Worm (Caenorhabditis elegans) whole organism, young adult: ENCODE measurements around the gene C34E10.12.

Experiments
- athp-1 ChIP-seq: sonication (generic microtip); optimal IDR thresholded peaks from 2 replicates; lab custom pipeline; 2017; ENCODE audit warnings: mild to moderate bottlenecking, missing genetic modification characterization, missing compliant biosample characterization
- cebp-2 ChIP-seq: fragments of 200-800 bp; sonication (Bioruptor generic); IDR thresholded peaks from 2 replicates; pipeline ENCODE4 v1.3.6; 2022; ENCODE audit warnings: missing genetic modification characterization, missing compliant biosample characterization
- ets-4 ChIP-seq: fragments of 200-800 bp; sonication (Bioruptor generic); optimal IDR thresholded peaks from 2 replicates; lab custom pipeline; 2018; ENCODE audit warnings: mild to moderate bottlenecking, missing genetic modification characterization, missing compliant biosample characterization
- lin-26 ChIP-seq: fragments of 200-800 bp; sonication (Bioruptor generic); IDR thresholded peaks from 2 replicates; pipeline ENCODE4 v1.3.6; 2022; ENCODE audit warnings: missing genetic modification reagents, missing genetic modification characterization, missing compliant biosample characterization
- nhr-120 ChIP-seq: fragments of 200-800 bp; sonication (Bioruptor generic); IDR thresholded peaks from 2 replicates; pipeline ENCODE4 v1.3.6; 2022; ENCODE audit warnings: missing genetic modification characterization, missing compliant biosample characterization
- pha-4 ChIP-seq: fragments of 150-350 bp; sonication (generic microtip); optimal IDR thresholded peaks from 2 replicates; lab custom pipeline; 2014; ENCODE audit warnings: missing biosample characterization, missing genetic modification reagents, missing genetic modification characterization

DNA sequence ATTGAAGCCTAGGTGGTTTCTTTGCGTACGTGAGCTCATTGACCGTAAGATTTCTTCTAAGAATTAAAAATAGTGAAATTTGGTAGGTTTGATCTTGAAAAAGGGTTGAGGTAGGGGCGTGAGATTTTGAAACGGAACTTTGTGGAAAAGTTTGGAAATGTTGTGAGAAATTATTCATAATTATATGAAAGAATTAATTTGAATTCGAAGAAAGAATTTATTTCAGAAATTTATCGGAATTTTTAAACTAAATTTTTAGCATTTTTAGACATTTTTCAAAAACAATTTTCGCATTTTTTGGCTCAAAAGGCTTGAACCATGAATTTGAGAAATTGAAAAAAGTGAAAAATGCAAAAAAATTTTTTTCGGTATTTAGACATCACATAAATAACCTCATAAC, 13.5 kb downstream of the C34E10.12 start:
- TF ChIP-seq nhr-120 (no peak), pha-4 (tag; lab: Kevin White, UChicago) (no peak), athp-1 (tag; lab: Kevin White, UChicago) (no peak), cebp-2 (no peak), ets-4 (GFP tag; lab: Kevin White, UChicago) (no peak), lin-26 (GFP tag; lab: Robert Waterston, UW) (no peak)
